Worm (Caenorhabditis elegans) whole organism, midembryonic: Measurements from ENCODE around the gene zig-10.

ENCODE experiments used
- cog-1 ChIP-seq: sonication (generic microtip); optimal IDR thresholded peaks from 2 replicates; lab custom pipeline; 2016; ENCODE audit warnings: missing genetic modification characterization, missing compliant biosample characterization
- tab-1 ChIP-seq: fragments of 200-800 bp; sonication (Bioruptor generic); IDR thresholded peaks from 2 replicates; pipeline ENCODE4 v1.3.6; 2022; ENCODE audit warnings: missing genetic modification characterization, missing compliant biosample characterization

- no peak for TF ChIP-seq tab-1 (GFP tag; lab: Robert Waterston, UW)
- no peak for TF ChIP-seq cog-1 (tag; lab: Kevin White, UChicago)
Measured at ce11 chrII:6358905-6359304, 39.6 kb upstream of the zig-10 start, which contains the start of gene C32D5.12.
